Worm (Caenorhabditis elegans) whole organism, L1 larva: Measurements from ENCODE around the gene ndab-1.

ENCODE experiments used
- ces-1 ChIP-seq: fragments of 150-350 bp; optimal IDR thresholded peaks from 2 replicates; lab custom pipeline; 2014; ENCODE audit warnings: missing biosample characterization, missing genetic modification reagents, missing genetic modification characterization
- dsc-1 ChIP-seq: sonication (generic microtip); optimal IDR thresholded peaks from 2 replicates; lab custom pipeline; 2016; ENCODE audit warnings: mild to moderate bottlenecking, missing genetic modification characterization, missing compliant biosample characterization
- lin-39 ChIP-seq: fragments of 150-350 bp; optimal IDR thresholded peaks from 2 replicates; lab custom pipeline; 2014; ENCODE audit warnings: missing biosample characterization, missing genetic modification reagents, missing genetic modification characterization
- mdl-1 ChIP-seq, 2 experiments: fragments of 150-350 bp; optimal IDR thresholded peaks; 2 replicates each; lab custom pipeline; 2014 to 2017; ENCODE audit warnings: missing biosample characterization in 2 of 2, missing genetic modification characterization in 2 of 2, inconsistent platforms in 1 of 2
- nhr-237 ChIP-seq: fragments of 150-350 bp; optimal IDR thresholded peaks from 2 replicates; lab custom pipeline; 2014; ENCODE audit warnings: missing biosample characterization, missing genetic modification characterization

- no peak for TF ChIP-seq nhr-237
- no peak for TF ChIP-seq mdl-1 (tag; optimal IDR thresholded peaks at IDR 0.05; lab: Kevin White, UChicago)
- no peak for TF ChIP-seq lin-39 (tag; lab: Kevin White, UChicago)
- no peak for TF ChIP-seq dsc-1 (tag; lab: Kevin White, UChicago)
- TF ChIP-seq ces-1 (GFP tag; lab: Kevin White, UChicago), result no peak
Observed at ce11 chrIII:11908660-11909059, 6.9 kb downstream of the ndab-1 start, which contains the start of gene fbxb-24.
